Fruit fly (Drosophila melanogaster) whole organism, embryonic: ENCODE results near the gene pros.

Experiments
- Blimp-1 ChIP-seq: fragments of 200-800 bp; sonication (Bioruptor generic); optimal IDR thresholded peaks from 3 replicates; lab custom pipeline; 2018; ENCODE audit warnings: missing biosample characterization, missing genetic modification characterization, mild to moderate bottlenecking, moderate library complexity, missing genetic modification reagents
- CG1024 ChIP-seq: fragments of 200-800 bp; sonication (Bioruptor generic); IDR thresholded peaks from 2 replicates; pipeline ENCODE4 v1.3.6; 2022; ENCODE audit warnings: missing biosample characterization, missing genetic modification characterization
- CG10274 ChIP-seq: fragments of 200-800 bp; sonication (Bioruptor generic); optimal IDR thresholded peaks from 3 replicates; lab custom pipeline; 2017; ENCODE audit warnings: missing biosample characterization, mild to moderate bottlenecking, missing genetic modification characterization
- CG10979 ChIP-seq: fragments of 200-800 bp; sonication (Bioruptor generic); optimal IDR thresholded peaks from 2 replicates; lab custom pipeline; 2018; ENCODE audit warnings: missing biosample characterization, mild to moderate bottlenecking, missing genetic modification characterization, moderate library complexity
- CG1233 ChIP-seq: fragments of 200-800 bp; sonication (Bioruptor generic); optimal IDR thresholded peaks from 4 replicates; lab custom pipeline; 2018; ENCODE audit warnings: missing biosample characterization, mild to moderate bottlenecking, missing genetic modification characterization
- CG12769 ChIP-seq: fragments of 200-800 bp; sonication (Bioruptor generic); optimal IDR thresholded peaks from 2 replicates; lab custom pipeline; 2019; ENCODE audit warnings: missing biosample characterization, mild to moderate bottlenecking, missing genetic modification characterization, moderate library complexity
- CG13296 ChIP-seq: fragments of 200-800 bp; sonication (Bioruptor generic); optimal IDR thresholded peaks from 3 replicates; lab custom pipeline; 2018; ENCODE audit warnings: missing biosample characterization, mild to moderate bottlenecking, missing genetic modification characterization
- CG14710 ChIP-seq: fragments of 200-800 bp; sonication (Bioruptor generic); optimal IDR thresholded peaks from 3 replicates; lab custom pipeline; 2019; ENCODE audit warnings: missing biosample characterization, mild to moderate bottlenecking, missing genetic modification characterization, moderate library complexity
- CG1529 ChIP-seq: fragments of 200-800 bp; sonication (Bioruptor generic); optimal IDR thresholded peaks from 3 replicates; lab custom pipeline; 2018; ENCODE audit warnings: missing biosample characterization, missing genetic modification characterization
- CG16863 ChIP-seq: fragments of 200-800 bp; sonication (Bioruptor generic); optimal IDR thresholded peaks from 3 replicates; lab custom pipeline; 2016; ENCODE audit warnings: missing biosample characterization, missing genetic modification characterization
- CG17186 ChIP-seq: fragments of 200-800 bp; sonication (Bioruptor generic); optimal IDR thresholded peaks from 3 replicates; lab custom pipeline; 2017; ENCODE audit warnings: missing biosample characterization, missing genetic modification reagents, missing genetic modification characterization
- CG2199 ChIP-seq: fragments of 200-800 bp; sonication (Bioruptor generic); IDR thresholded peaks from 3 replicates; pipeline ENCODE4 v1.3.6; 2022; ENCODE audit warnings: missing biosample characterization, missing genetic modification characterization
- CG2202 ChIP-seq: fragments of 200-800 bp; sonication (Bioruptor generic); optimal IDR thresholded peaks from 2 replicates; lab custom pipeline; 2018; ENCODE audit warnings: missing biosample characterization, mild to moderate bottlenecking, missing genetic modification characterization
- CG31224 ChIP-seq: fragments of 200-800 bp; sonication (Bioruptor generic); IDR thresholded peaks from 2 replicates; pipeline ENCODE4 v1.3.6; 2022; ENCODE audit warnings: missing biosample characterization, missing genetic modification characterization
- CG31365 ChIP-seq: fragments of 200-800 bp; sonication (Bioruptor generic); optimal IDR thresholded peaks from 2 replicates; lab custom pipeline; 2018; ENCODE audit warnings: missing biosample characterization, mild to moderate bottlenecking, missing genetic modification characterization
- CG4424 ChIP-seq: fragments of 200-800 bp; sonication (Bioruptor generic); optimal IDR thresholded peaks from 3 replicates; lab custom pipeline; 2016; ENCODE audit warnings: missing biosample characterization, missing genetic modification characterization
- CG7839 ChIP-seq: fragments of 200-800 bp; sonication (Bioruptor generic); optimal IDR thresholded peaks from 3 replicates; lab custom pipeline; 2018; ENCODE audit warnings: missing biosample characterization, mild to moderate bottlenecking, missing genetic modification characterization, moderate library complexity
- CG8290 ChIP-seq, 3 experiments: fragments of 200-800 bp; sonication (Bioruptor generic); optimal IDR thresholded peaks; 2 replicates each; lab custom pipeline; 2016 to 2019; ENCODE audit warnings: missing biosample characterization in 3 of 3, missing genetic modification characterization in 3 of 3, mild to moderate bottlenecking in 2 of 3, moderate library complexity in 1 of 3
- CG8388 ChIP-seq: fragments of 200-800 bp; sonication (Bioruptor generic); optimal IDR thresholded peaks from 2 replicates; lab custom pipeline; 2019; ENCODE audit warnings: missing biosample characterization, mild to moderate bottlenecking, missing genetic modification characterization, moderate library complexity
- CG9817 ChIP-seq: fragments of 200-800 bp; sonication (Bioruptor generic); optimal IDR thresholded peaks from 2 replicates; lab custom pipeline; 2018; ENCODE audit warnings: missing biosample characterization, mild to moderate bottlenecking, missing genetic modification characterization, moderate library complexity
- CG9876 ChIP-seq: fragments of 200-800 bp; sonication (Bioruptor generic); optimal IDR thresholded peaks from 2 replicates; lab custom pipeline; 2016; ENCODE audit warnings: missing biosample characterization, missing genetic modification characterization
- CHES-1-like ChIP-seq: fragments of 200-800 bp; sonication (Bioruptor generic); optimal IDR thresholded peaks from 2 replicates; lab custom pipeline; 2016; ENCODE audit warnings: missing biosample characterization, missing genetic modification characterization
- Camta ChIP-seq: fragments of 200-800 bp; sonication (Bioruptor generic); optimal IDR thresholded peaks from 2 replicates; lab custom pipeline; 2016; ENCODE audit warnings: missing biosample characterization, missing genetic modification characterization
- Doc3 ChIP-seq: fragments of 200-800 bp; sonication (Bioruptor generic); IDR thresholded peaks from 3 replicates; pipeline ENCODE4 v1.3.6; 2022; ENCODE audit warnings: missing biosample characterization, missing genetic modification characterization; ENCODE audit not compliant: partially characterized antibody
- Dp ChIP-seq: fragments of 200-800 bp; sonication (Bioruptor generic); optimal IDR thresholded peaks from 2 replicates; lab custom pipeline; 2018; ENCODE audit warnings: missing biosample characterization, mild to moderate bottlenecking, missing genetic modification characterization, moderate library complexity
- E2f2 ChIP-seq: fragments of 200-800 bp; sonication (Bioruptor generic); IDR thresholded peaks from 2 replicates; pipeline ENCODE4 v1.3.6; 2022; ENCODE audit warnings: missing biosample characterization, missing genetic modification characterization
- ERR ChIP-seq: fragments of 200-800 bp; sonication (Bioruptor generic); optimal IDR thresholded peaks from 2 replicates; lab custom pipeline; 2016; ENCODE audit warnings: missing biosample characterization, missing genetic modification characterization
- HLH3B ChIP-seq: fragments of 200-800 bp; sonication (Bioruptor generic); IDR thresholded peaks from 2 replicates; pipeline ENCODE4 v1.3.6; 2022; ENCODE audit warnings: missing biosample characterization, missing genetic modification characterization
- HmgZ ChIP-seq: fragments of 200-800 bp; sonication (Bioruptor generic); optimal IDR thresholded peaks from 2 replicates; lab custom pipeline; 2018; ENCODE audit warnings: missing biosample characterization, mild to moderate bottlenecking, missing genetic modification characterization
- Hmx ChIP-seq: fragments of 200-800 bp; sonication (Bioruptor generic); optimal IDR thresholded peaks from 2 replicates; lab custom pipeline; 2016; ENCODE audit warnings: missing biosample characterization, missing genetic modification characterization
- Hr39 ChIP-seq: fragments of >200 bp; optimal IDR thresholded peaks from 2 replicates; lab custom pipeline; 2017
- Lhr ChIP-seq: fragments of 200-800 bp; sonication (Bioruptor generic); optimal IDR thresholded peaks from 3 replicates; lab custom pipeline; 2017; ENCODE audit warnings: mild to moderate bottlenecking, missing biosample characterization, missing genetic modification reagents, missing genetic modification characterization
- Med ChIP-seq: fragments of 200-800 bp; sonication (Bioruptor generic); peaks from one replicate; lab custom pipeline; 2016; ENCODE audit warnings: missing biosample characterization, missing genetic modification characterization, mild to moderate bottlenecking, inconsistent platforms, moderate library complexity
- Nf-YB ChIP-seq: fragments of 200-800 bp; sonication (Bioruptor generic); optimal IDR thresholded peaks from 3 replicates; lab custom pipeline; 2019; ENCODE audit warnings: missing biosample characterization, mild to moderate bottlenecking, missing genetic modification characterization, moderate library complexity
- ab ChIP-seq: fragments of 200-800 bp; sonication (Bioruptor generic); optimal IDR thresholded peaks from 2 replicates; lab custom pipeline; 2016; ENCODE audit warnings: missing biosample characterization, missing genetic modification characterization
- ap ChIP-seq: fragments of 200-800 bp; sonication (Bioruptor generic); IDR thresholded peaks from 2 replicates; pipeline ENCODE4 v1.3.6; 2022; ENCODE audit warnings: missing biosample characterization, missing genetic modification characterization
- bowl ChIP-seq: fragments of 200-800 bp; sonication (Bioruptor generic); IDR thresholded peaks from 2 replicates; pipeline ENCODE4 v1.3.6; 2022; ENCODE audit warnings: missing biosample characterization, missing genetic modification characterization
- chinmo ChIP-seq: fragments of 200-800 bp; sonication (Bioruptor generic); IDR thresholded peaks from 4 replicates; pipeline ENCODE4 v1.3.6; 2022; ENCODE audit warnings: missing biosample characterization, missing genetic modification characterization; ENCODE audit not compliant: partially characterized antibody
- dm ChIP-seq: fragments of 200-800 bp; sonication (Bioruptor generic); optimal IDR thresholded peaks from 3 replicates; lab custom pipeline; 2016; ENCODE audit warnings: missing biosample characterization, missing genetic modification characterization
- emc ChIP-seq: fragments of 200-800 bp; sonication (Bioruptor generic); optimal IDR thresholded peaks from 2 replicates; lab custom pipeline; 2016; ENCODE audit warnings: missing biosample characterization, missing genetic modification characterization
- eve ChIP-seq, 2 experiments: fragments of >200 bp; optimal IDR thresholded peaks; 2 replicates each; lab custom pipeline; 2017; ENCODE audit warnings: missing biosample characterization in 2 of 2, missing genetic modification characterization in 2 of 2
- lilli ChIP-seq: fragments of 200-800 bp; sonication (Bioruptor generic); optimal IDR thresholded peaks from 3 replicates; lab custom pipeline; 2016; ENCODE audit warnings: missing biosample characterization, missing genetic modification characterization
- lov ChIP-seq, 2 experiments: fragments of 200-800 bp in 1 of 2; fragments of >200 bp in 1 of 2; sonication (Bioruptor generic) in 1 of 2; IDR thresholded peaks in 1 of 2; optimal IDR thresholded peaks in 1 of 2; 2 replicates in 1 of 2; 3 replicates in 1 of 2; pipeline versions ENCODE4 v1.3.6 to Lab custom; 2017 to 2022; ENCODE audit warnings: missing biosample characterization in 1 of 2, missing genetic modification characterization in 1 of 2
- nau ChIP-seq: fragments of 200-800 bp; sonication (Bioruptor generic); optimal IDR thresholded peaks from 3 replicates; lab custom pipeline; 2017; ENCODE audit warnings: missing biosample characterization, mild to moderate bottlenecking, missing genetic modification characterization, missing genetic modification reagents
- nom ChIP-seq: fragments of 200-800 bp; sonication (Bioruptor generic); optimal IDR thresholded peaks from 2 replicates; lab custom pipeline; 2017; ENCODE audit warnings: missing biosample characterization, missing genetic modification characterization, mild to moderate bottlenecking, moderate library complexity, missing genetic modification reagents
- phol ChIP-seq: fragments of 200-800 bp; sonication (Bioruptor generic); optimal IDR thresholded peaks from 3 replicates; lab custom pipeline; 2018; ENCODE audit warnings: missing biosample characterization, mild to moderate bottlenecking, missing genetic modification characterization, moderate library complexity
- ranshi ChIP-seq: fragments of 200-800 bp; sonication (Bioruptor generic); IDR thresholded peaks from 2 replicates; pipeline ENCODE4 v1.3.6; 2022; ENCODE audit warnings: missing biosample characterization, missing genetic modification characterization
- sd ChIP-seq: fragments of 200-800 bp; sonication (Bioruptor generic); optimal IDR thresholded peaks from 3 replicates; lab custom pipeline; 2018; ENCODE audit warnings: missing biosample characterization, mild to moderate bottlenecking, missing genetic modification characterization, moderate library complexity
- vfl ChIP-seq: fragments of 200-800 bp; sonication (Bioruptor generic); optimal IDR thresholded peaks from 2 replicates; lab custom pipeline; 2016; ENCODE audit warnings: missing biosample characterization, missing genetic modification characterization
- vvl ChIP-seq: fragments of 200-800 bp; sonication (Bioruptor generic); IDR thresholded peaks from 2 replicates; pipeline ENCODE4 v1.3.6; 2022; ENCODE audit warnings: missing biosample characterization, missing genetic modification characterization

The pros gene

DNA sequence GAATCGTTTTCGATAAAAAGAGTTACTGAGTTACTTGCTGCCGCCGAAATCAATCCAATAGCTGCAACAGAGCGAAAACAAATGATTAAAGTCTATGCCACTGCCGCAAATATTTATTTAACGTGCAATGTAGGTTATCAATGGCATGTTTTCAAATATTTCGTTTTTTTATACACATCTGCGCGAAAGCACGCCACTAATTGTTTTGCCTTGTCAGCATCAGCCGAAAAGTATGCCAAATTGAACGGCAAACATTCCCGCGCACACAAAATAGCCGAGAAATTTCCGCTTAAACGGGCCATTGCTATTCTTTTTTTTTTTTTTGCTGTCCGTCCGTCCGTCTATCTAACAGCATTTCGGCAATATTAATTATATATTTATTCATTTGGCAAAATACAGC, 123.8 kb downstream of the pros start (continued):
- no peak for TF ChIP-seq Blimp-1
- TF ChIP-seq Dp (GFP tag; lab: Kevin White, UChicago) = peak; percentile 28
- no peak for TF ChIP-seq Doc3
- no peak for TF ChIP-seq CG8388 (GFP tag; lab: Kevin White, UChicago)
- TF ChIP-seq CG4424 (GFP tag; lab: Kevin White, UChicago) = no peak
- TF ChIP-seq ranshi (GFP tag; lab: Robert Waterston, UW) = no peak
- no peak for TF ChIP-seq Med
- TF ChIP-seq CG2199 = 0 out of 3 replicates have a peak, but pooled peaks have one; percentile 56
- no peak for TF ChIP-seq Hmx
- no peak for TF ChIP-seq nau (GFP tag; lab: Kevin White, UChicago)
- no peak for TF ChIP-seq Hr39
- TF ChIP-seq CG7839 (tag; lab: Kevin White, UChicago) = no peak
- TF ChIP-seq eve (GFP tag; optimal IDR thresholded peaks at IDR 0.05; lab: Kevin White, UChicago) = peak in 1 of 2 experiments; percentile 25
- TF ChIP-seq CG10979 (tag; lab: Kevin White, UChicago) = no peak
- 0 out of 2 replicates have a peak, but pooled peaks have one; percentile 17 for TF ChIP-seq vvl (GFP tag; lab: Robert Waterston, UW)
- TF ChIP-seq lilli (GFP tag; lab: Kevin White, UChicago) = no peak
- TF ChIP-seq sd (tag; lab: Kevin White, UChicago) = peak; percentile 62
- TF ChIP-seq CG12769 (tag; lab: Kevin White, UChicago) = no peak
- TF ChIP-seq nom (GFP tag; lab: Kevin White, UChicago) = no peak
- TF ChIP-seq CG16863 (GFP tag; lab: Kevin White, UChicago) = no peak
- no peak for TF ChIP-seq CG17186 (GFP tag; lab: Kevin White, UChicago)
- no peak for TF ChIP-seq Camta (GFP tag; lab: Kevin White, UChicago)
- no peak for TF ChIP-seq dm (GFP tag; lab: Kevin White, UChicago)
- TF ChIP-seq CG8290 (GFP tag; optimal IDR thresholded peaks at IDR 0.05; lab: Kevin White, UChicago) = no peak
- peak in 1 of 2 experiments; percentile 3 for TF ChIP-seq CG8290 (tag; optimal IDR thresholded peaks at IDR 0.05; lab: Kevin White, UChicago)
- TF ChIP-seq HmgZ = peak; percentile 6
- TF ChIP-seq CG9817 = no peak
- no peak for TF ChIP-seq CG1233 (GFP tag; lab: Kevin White, UChicago)
- TF ChIP-seq lov (optimal IDR thresholded peaks at IDR 0.05; lab: Kevin White, UChicago) = no peak
- no peak for TF ChIP-seq lov (GFP tag; IDR thresholded peaks at IDR 0.05; lab: Robert Waterston, UW)
- TF ChIP-seq ap (GFP tag; lab: Robert Waterston, UW) = no peak
- TF ChIP-seq CG1529 (GFP tag; lab: Kevin White, UChicago) = no peak
- TF ChIP-seq E2f2 (GFP tag; lab: Robert Waterston, UW) = peak; percentile 37
- TF ChIP-seq phol (tag; lab: Kevin White, UChicago) = no peak
- no peak for TF ChIP-seq ERR (GFP tag; lab: Kevin White, UChicago)
- no peak for TF ChIP-seq CG14710 (tag; lab: Kevin White, UChicago)
- no peak for TF ChIP-seq CG2202 (tag; lab: Kevin White, UChicago)
- TF ChIP-seq bowl (GFP tag; lab: Robert Waterston, UW) = no peak

DNA sequence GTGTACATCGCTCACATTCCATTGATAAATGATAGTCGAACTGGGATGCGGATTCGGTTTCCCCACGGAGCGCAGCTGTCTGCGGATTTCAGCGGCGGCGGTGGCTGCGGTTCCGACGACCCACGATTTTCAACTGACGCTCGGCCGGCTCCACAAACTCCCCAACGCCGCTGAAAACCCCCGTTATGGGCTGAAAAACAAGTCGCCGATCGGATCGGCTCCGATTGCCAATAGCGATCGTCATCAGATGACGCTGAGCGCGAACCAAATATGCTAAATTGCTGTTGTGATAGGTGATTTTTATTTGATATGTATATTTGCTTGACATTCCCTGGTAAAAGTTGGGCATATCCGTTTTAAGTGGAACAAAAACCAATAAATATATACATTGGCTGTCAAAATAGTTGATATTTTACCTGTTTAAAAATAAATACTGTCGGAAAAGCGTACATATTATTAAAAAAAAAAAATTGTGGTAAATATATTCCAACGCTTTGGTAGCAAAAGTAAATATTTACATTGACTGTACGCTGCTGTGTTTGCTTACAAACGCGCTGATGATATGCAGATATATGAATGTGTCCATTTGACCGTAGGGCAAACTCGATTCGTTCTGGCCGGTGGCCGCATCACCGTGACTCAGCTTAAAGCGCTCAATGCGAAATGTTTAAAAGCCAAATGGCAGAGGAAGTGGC, 126.1 kb downstream of the pros start:
- TF ChIP-seq Nf-YB (GFP tag; lab: Kevin White, UChicago) (no peak), CG10274 (GFP tag; lab: Kevin White, UChicago) (peak; percentile 97), emc (no peak), CG13296 (peak; percentile 39), CHES-1-like (GFP tag; lab: Kevin White, UChicago) (peak; percentile 32), vfl (GFP tag; lab: Kevin White, UChicago) (peak; percentile 12), Lhr (GFP tag; lab: Kevin White, UChicago) (no peak), CG1024 (GFP tag; lab: Robert Waterston, UW) (no peak), CG31365 (tag; lab: Kevin White, UChicago) (no peak), ab (GFP tag; lab: Kevin White, UChicago) (peak; percentile 2), bowl (GFP tag; lab: Robert Waterston, UW) (no peak), HLH3B (GFP tag; lab: Robert Waterston, UW) (peak; percentile 30; the same call in 1 of the 2 replicates), CG9876 (GFP tag; lab: Kevin White, UChicago) (no peak), CG31224 (GFP tag; lab: Robert Waterston, UW) (peak; percentile 38; the same call in 1 of the 2 replicates), chinmo (no peak)
